Worm (Caenorhabditis elegans) whole organism, L4 larva: ENCODE measurements around the gene fog-2.

Experiments used
- F10B5.3 ChIP-seq: sonication (generic microtip); optimal IDR thresholded peaks from 2 replicates; lab custom pipeline; 2016; ENCODE audit warnings: mild to moderate bottlenecking, missing genetic modification characterization, missing compliant biosample characterization
- F44E2.7 ChIP-seq: fragments of 200-800 bp; sonication (Bioruptor generic); IDR thresholded peaks from 2 replicates; pipeline ENCODE4 v2.1.2; 2022; ENCODE audit warnings: missing genetic modification characterization, missing compliant biosample characterization
- F49E8.2 ChIP-seq: sonication (generic microtip); optimal IDR thresholded peaks from 2 replicates; lab custom pipeline; 2016; ENCODE audit warnings: missing compliant biosample characterization, mild to moderate bottlenecking, missing genetic modification characterization, borderline replicate concordance
- Y105C5A.15 ChIP-seq: fragments of 200-800 bp; sonication (Bioruptor generic); IDR thresholded peaks from 2 replicates; pipeline ENCODE4 v1.3.6; 2022; ENCODE audit warnings: missing genetic modification characterization, missing compliant biosample characterization
- Y5F2A.4 ChIP-seq: fragments of 200-800 bp; sonication (Bioruptor generic); optimal IDR thresholded peaks from 2 replicates; lab custom pipeline; 2018; ENCODE audit warnings: mild to moderate bottlenecking, missing genetic modification characterization, missing compliant biosample characterization
- ZK546.5 ChIP-seq, 2 experiments: sonication (generic microtip); optimal IDR thresholded peaks; 2 replicates each; lab custom pipeline; 2017; ENCODE audit warnings: missing biosample characterization in 2 of 2, missing genetic modification characterization in 2 of 2
- aha-1 ChIP-seq: fragments of 150-350 bp; peaks from one replicate; lab custom pipeline; 2014; ENCODE audit warnings: missing biosample characterization, missing genetic modification characterization
- arid-1 ChIP-seq: fragments of 200-800 bp; sonication (Bioruptor generic); conservative IDR thresholded peaks from 2 replicates; pipeline ENCODE4 v1.3.6; 2022; ENCODE audit warnings: missing genetic modification reagents, missing genetic modification characterization, missing compliant biosample characterization
- ceh-28 ChIP-seq: fragments of 150-350 bp; optimal IDR thresholded peaks from 2 replicates; lab custom pipeline; 2014; ENCODE audit warnings: missing biosample characterization, missing genetic modification reagents, missing genetic modification characterization
- cey-2 ChIP-seq: sonication (generic microtip); optimal IDR thresholded peaks from 3 replicates; lab custom pipeline; 2017; ENCODE audit warnings: missing genetic modification characterization, mild to moderate bottlenecking, missing compliant biosample characterization, antibody characterized with exemption, borderline replicate concordance; ENCODE audit not compliant: insufficient read depth
- dmd-8 ChIP-seq: fragments of 200-800 bp; sonication (Bioruptor generic); IDR thresholded peaks from 2 replicates; pipeline ENCODE4 v1.3.6; 2022; ENCODE audit warnings: missing genetic modification characterization, missing compliant biosample characterization
- dpl-1 ChIP-seq: fragments of 150-350 bp; optimal IDR thresholded peaks from 2 replicates; lab custom pipeline; 2014; ENCODE audit warnings: missing biosample characterization, missing genetic modification reagents, missing genetic modification characterization
- duxl-1 ChIP-seq: sonication (generic microtip); optimal IDR thresholded peaks from 2 replicates; lab custom pipeline; 2016; ENCODE audit warnings: mild to moderate bottlenecking, missing genetic modification characterization, moderate library complexity, missing compliant biosample characterization; ENCODE audit not compliant: poor library complexity
- dve-1 ChIP-seq: sonication (generic microtip); optimal IDR thresholded peaks from 2 replicates; lab custom pipeline; 2017; ENCODE audit warnings: antibody characterized with exemption, mild to moderate bottlenecking, missing genetic modification characterization, missing compliant biosample characterization; ENCODE audit not compliant: insufficient read depth
- fkh-10 ChIP-seq: fragments of 150-350 bp; optimal IDR thresholded peaks from 2 replicates; lab custom pipeline; 2014; ENCODE audit warnings: missing biosample characterization, missing genetic modification reagents, missing genetic modification characterization
- hlh-30 ChIP-seq: sonication (generic microtip); optimal IDR thresholded peaks from 2 replicates; lab custom pipeline; 2017; ENCODE audit warnings: antibody characterized with exemption, mild to moderate bottlenecking, missing genetic modification characterization, missing compliant biosample characterization; ENCODE audit not compliant: insufficient read depth
- jun-1 ChIP-seq: fragments of 150-350 bp; optimal IDR thresholded peaks from 2 replicates; lab custom pipeline; 2014; ENCODE audit warnings: missing biosample characterization, missing genetic modification reagents, missing genetic modification characterization
- lin-29 ChIP-seq: fragments of 200-800 bp; sonication (Bioruptor generic); IDR thresholded peaks from 2 replicates; pipeline ENCODE4 v1.3.6; 2022; ENCODE audit warnings: missing genetic modification reagents, missing genetic modification characterization, missing compliant biosample characterization
- lin-39 ChIP-seq: fragments of 150-350 bp; optimal IDR thresholded peaks from 2 replicates; lab custom pipeline; 2014; ENCODE audit warnings: missing biosample characterization, missing genetic modification reagents, missing genetic modification characterization
- lir-3 ChIP-seq: sonication (generic microtip); optimal IDR thresholded peaks from 2 replicates; lab custom pipeline; 2016; ENCODE audit warnings: mild to moderate bottlenecking, missing genetic modification characterization, missing compliant biosample characterization
- madf-5 ChIP-seq, 2 experiments: fragments of 200-800 bp; sonication (Bioruptor generic); IDR thresholded peaks; 2 replicates each; pipeline ENCODE4 v1.3.6; 2022; ENCODE audit warnings: missing compliant biosample characterization in 2 of 2, missing genetic modification characterization in 2 of 2
- mes-2 ChIP-seq: sonication (generic microtip); optimal IDR thresholded peaks from 2 replicates; lab custom pipeline; 2016; ENCODE audit warnings: missing genotype, mild to moderate bottlenecking, missing genetic modification characterization, missing compliant biosample characterization; ENCODE audit not compliant: poor library complexity, severe bottlenecking
- mxl-2 ChIP-seq: fragments of 200-800 bp; sonication (Bioruptor generic); conservative IDR thresholded peaks from 2 replicates; pipeline ENCODE4 v1.3.6; 2022; ENCODE audit warnings: missing genetic modification reagents, missing genetic modification characterization, missing compliant biosample characterization
- nhr-11 ChIP-seq: fragments of 150-350 bp; optimal IDR thresholded peaks from 2 replicates; lab custom pipeline; 2014; ENCODE audit warnings: missing biosample characterization, missing genetic modification characterization
- nhr-111 ChIP-seq: fragments of 200-800 bp; sonication (Bioruptor generic); optimal IDR thresholded peaks from 2 replicates; lab custom pipeline; 2018; ENCODE audit warnings: mild to moderate bottlenecking, missing genetic modification characterization, missing compliant biosample characterization
- nhr-77 ChIP-seq: fragments of 150-350 bp; optimal IDR thresholded peaks from 2 replicates; lab custom pipeline; 2014; ENCODE audit warnings: missing biosample characterization, missing genetic modification characterization
- pqm-1 ChIP-seq: sonication (generic microtip); optimal IDR thresholded peaks from 2 replicates; lab custom pipeline; 2017; ENCODE audit warnings: missing biosample characterization, missing genetic modification characterization
- saeg-2 ChIP-seq: fragments of 200-800 bp; sonication (Bioruptor generic); IDR thresholded peaks from 2 replicates; pipeline ENCODE4 v1.3.6; 2022; ENCODE audit warnings: missing genetic modification reagents, missing genetic modification characterization, missing compliant biosample characterization
- skn-1 ChIP-seq: fragments of 150-350 bp; optimal IDR thresholded peaks from 2 replicates; lab custom pipeline; 2014; ENCODE audit warnings: missing biosample characterization, missing genetic modification characterization
- snpc-1.2 ChIP-seq: fragments of 200-800 bp; sonication (Bioruptor generic); IDR thresholded peaks from 2 replicates; pipeline ENCODE4 v1.3.6; 2022; ENCODE audit warnings: missing genetic modification reagents, missing genetic modification characterization, missing compliant biosample characterization
- tag-97 ChIP-seq: fragments of 200-800 bp; sonication (Bioruptor generic); IDR thresholded peaks from 2 replicates; pipeline ENCODE4 v1.3.6; 2022; ENCODE audit warnings: missing genetic modification characterization, missing compliant biosample characterization
- tra-1 ChIP-seq: fragments of 200-800 bp; sonication (Bioruptor generic); IDR thresholded peaks from 2 replicates; pipeline ENCODE4 v1.3.6; 2022; ENCODE audit warnings: missing genetic modification reagents, missing genetic modification characterization, missing compliant biosample characterization
- unc-130 ChIP-seq: sonication (generic microtip); optimal IDR thresholded peaks from 2 replicates; lab custom pipeline; 2016; ENCODE audit warnings: missing genetic modification reagents, missing genetic modification characterization, missing compliant biosample characterization
- unc-62 ChIP-seq, 3 experiments: fragments of 150-350 bp in 1 of 3; sonication (generic microtip); optimal IDR thresholded peaks in 2 of 3; peaks in 1 of 3; 1 replicate in 1 of 3; 2 replicates in 2 of 3; lab custom pipeline; 2014 to 2017; ENCODE audit warnings: missing biosample characterization in 3 of 3, missing genetic modification characterization in 3 of 3, missing genetic modification reagents in 3 of 3, missing genotype in 1 of 3
- zip-11 ChIP-seq: fragments of 200-800 bp; sonication (Bioruptor generic); IDR thresholded peaks from 2 replicates; pipeline ENCODE4 v1.3.6; 2022; ENCODE audit warnings: missing genetic modification characterization, missing compliant biosample characterization

The fog-2 gene

ce11 chrV:20181575-20181974, 17.5 kb upstream of the fog-2 start:
- peak; percentile 98 for TF ChIP-seq tra-1

ce11 chrV:20182311-20182710, 16.7 kb upstream of the fog-2 start:
- no peak for TF ChIP-seq mxl-2 (GFP tag; lab: Robert Waterston, UW)
- TF ChIP-seq dmd-8 (GFP tag; lab: Robert Waterston, UW) = no peak
- no peak for TF ChIP-seq saeg-2
- no peak for TF ChIP-seq madf-5 (GFP tag; IDR thresholded peaks at IDR 0.05; lab: Robert Waterston, UW)
- TF ChIP-seq lin-29 (GFP tag; lab: Robert Waterston, UW) = no peak
- TF ChIP-seq F44E2.7 (GFP tag; lab: Robert Waterston, UW) = no peak
- TF ChIP-seq Y105C5A.15 = no peak
- TF ChIP-seq nhr-111 (GFP tag; lab: Kevin White, UChicago) = no peak
- no peak for TF ChIP-seq zip-11 (GFP tag; lab: Robert Waterston, UW)
- no peak for TF ChIP-seq F10B5.3 (tag; lab: Kevin White, UChicago)
- no peak for TF ChIP-seq unc-130 (GFP tag; lab: Kevin White, UChicago)

- TF ChIP-seq ceh-28 (tag; lab: Kevin White, UChicago) (no peak), lir-3 (tag; lab: Kevin White, UChicago) (no peak), F49E8.2 (no peak), skn-1 (tag; lab: Kevin White, UChicago) (no peak), duxl-1 (no peak)
Measured at ce11 chrV:20186579-20186978, 12.5 kb upstream of the fog-2 start, which contains the start of gene srz-16. Gene srz-16, minus strand, starts transcription at chrV:20186679.

ce11 chrV:20188790-20189189, 10.3 kb upstream of the fog-2 start, which contains the start of gene fbxa-116:
Gene fbxa-116, minus strand, starts transcription at chrV:20188890.
- no peak for TF ChIP-seq lin-39 (tag; lab: Kevin White, UChicago)
- TF ChIP-seq aha-1 (tag; lab: Kevin White, UChicago) = peak; percentile 36

ce11 chrV:20192102-20192880, 6.8 kb upstream of the fog-2 start, which contains the start of the genes fbxa-115 and Y113G7B.27:
Gene fbxa-115, minus strand, starts transcription at chrV:20192152.
Gene Y113G7B.27, plus strand, starts transcription at chrV:20192830.
- TF ChIP-seq mes-2 (tag; lab: Kevin White, UChicago) (no peak), cey-2 (tag; lab: Kevin White, UChicago) (no peak), jun-1 (tag; lab: Kevin White, UChicago) (no peak), fkh-10 (GFP tag; lab: Kevin White, UChicago) (no peak), nhr-77 (no peak), ZK546.5 (tag; optimal IDR thresholded peaks at IDR 0.05; lab: Kevin White, UChicago) (no peak), arid-1 (GFP tag; lab: Robert Waterston, UW) (no peak), dpl-1 (GFP tag; lab: Kevin White, UChicago) (no peak), nhr-11 (tag; lab: Kevin White, UChicago) (no peak), snpc-1.2 (GFP tag; lab: Robert Waterston, UW) (no peak), dve-1 (tag; lab: Kevin White, UChicago) (no peak), pqm-1 (tag; lab: Kevin White, UChicago) (no peak), Y5F2A.4 (no peak), tag-97 (GFP tag; lab: Robert Waterston, UW) (no peak), unc-62 (GFP tag; optimal IDR thresholded peaks at IDR 0.05 in 1 of 2; lab: Kevin White, UChicago) (no peak), unc-62 (tag; optimal IDR thresholded peaks at IDR 0.05; lab: Kevin White, UChicago) (no peak), hlh-30 (tag; lab: Kevin White, UChicago) (no peak)
- TF ChIP-seq, all 104 proteins: peak for 0
